Worm (Caenorhabditis elegans): ENCODE measurements around the gene hch-1.

DNA sequence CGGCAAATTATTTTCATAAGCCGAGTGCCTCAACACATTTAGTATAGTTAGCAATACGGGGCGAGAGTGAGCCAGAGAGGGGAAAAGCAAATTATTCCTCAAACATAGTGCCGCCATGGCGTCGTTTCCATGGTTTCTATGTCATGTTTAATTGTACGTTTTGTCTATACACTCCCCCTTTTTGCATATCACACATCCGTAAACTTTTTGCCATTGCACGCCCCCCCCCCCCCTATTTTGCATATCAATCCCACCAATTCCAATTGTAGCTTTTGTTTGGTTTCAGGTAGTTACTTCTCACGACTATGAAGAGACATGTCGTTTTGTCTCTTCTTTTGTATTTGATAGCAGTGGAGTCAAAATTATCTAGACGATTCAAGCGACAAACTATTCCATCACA, 35.7 kb downstream of the hch-1 start, which contains the start of gene C26G2.2:
- TF ChIP-seq ceh-16 (tag; optimal IDR thresholded peaks at IDR 0.05) = no peak
- TF ChIP-seq unc-39 (tag; optimal IDR thresholded peaks at IDR 0.05) = no peak
